Fruit fly (Drosophila melanogaster) Kc167 (cell line): ENCODE results near the gene Trm1.

Experiments used
- Myc ChIP-seq: fragments of >200 bp; optimal IDR thresholded peaks from 2 replicates; lab custom pipeline; 2017; ENCODE audit warnings: missing external identifiers
- Sin3A ChIP-seq: fragments of >200 bp; optimal IDR thresholded peaks from 2 replicates; lab custom pipeline; 2018; ENCODE audit warnings: missing external identifiers
- h ChIP-seq: fragments of >200 bp; optimal IDR thresholded peaks from 3 replicates; lab custom pipeline; 2018; ENCODE audit warnings: missing external identifiers
- insv ChIP-seq: fragments of >200 bp; optimal IDR thresholded peaks from 3 replicates; lab custom pipeline; 2018; ENCODE audit warnings: missing external identifiers
- psq ChIP-seq: fragments of >200 bp; optimal IDR thresholded peaks from 2 replicates; lab custom pipeline; 2017; ENCODE audit warnings: missing external identifiers

DNA sequence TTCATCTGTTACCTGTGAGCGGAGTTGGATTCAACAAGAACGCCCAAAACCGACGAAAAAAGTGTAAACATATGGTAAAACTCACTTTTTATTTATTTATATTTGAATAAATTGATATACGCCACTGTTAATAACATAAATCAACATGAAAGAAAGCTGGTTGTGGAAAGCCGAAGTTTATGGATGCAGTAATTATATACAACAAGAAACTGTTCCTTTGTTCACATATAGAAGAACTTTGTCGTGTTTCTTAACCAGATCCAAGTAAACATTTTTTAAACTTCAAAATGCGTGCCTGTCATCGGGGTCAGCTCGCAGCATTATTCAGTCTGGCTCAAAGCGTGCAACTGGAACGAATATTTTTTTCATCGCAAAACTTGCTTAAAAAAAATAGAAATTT, 29.9 kb upstream of the Trm1 start, which contains the start of gene Pkd2:
- TF ChIP-seq Sin3A: no peak
- no peak for TF ChIP-seq insv (lab: Kevin White, UChicago)
- no peak for TF ChIP-seq psq (lab: Kevin White, UChicago)
- TF ChIP-seq h: no peak
- TF ChIP-seq Myc (lab: Kevin White, UChicago): no peak
